Worm (Caenorhabditis elegans): ENCODE results near the gene vps-33.2.

vps-33.2 gene

DNA sequence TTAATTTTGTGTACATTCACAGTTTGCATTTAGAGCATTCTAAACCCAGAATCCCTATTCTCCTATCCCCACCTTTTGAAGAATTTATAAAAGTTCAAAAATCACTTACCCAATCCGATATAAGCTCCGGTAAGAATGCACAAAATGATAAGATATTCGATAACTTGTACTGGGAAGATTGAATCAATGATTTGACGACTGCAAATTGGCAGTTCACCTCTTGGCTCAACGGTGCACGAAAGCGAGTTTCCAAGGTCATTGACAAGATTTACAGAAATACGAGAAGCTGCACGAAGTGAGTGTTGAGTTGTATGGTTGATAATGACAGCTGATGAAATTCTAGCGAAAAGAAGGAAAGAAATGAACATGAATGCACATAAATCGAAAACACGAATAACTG is 40.7 kb upstream of the vps-33.2 start:
- TF ChIP-seq lir-1 (GFP tag; conservative IDR thresholded peaks at IDR 0.05) = no peak
- no peak for TF ChIP-seq atf-7 (tag; optimal IDR thresholded peaks at IDR 0.05)
- no peak for TF ChIP-seq bed-1 (GFP tag; IDR thresholded peaks at IDR 0.05)
- TF ChIP-seq repo-1 (tag; optimal IDR thresholded peaks at IDR 0.05) = no peak
- TF ChIP-seq ceh-58 (GFP tag; IDR thresholded peaks at IDR 0.05) = no peak
- no peak for TF ChIP-seq F57C9.4 (tag; optimal IDR thresholded peaks at IDR 0.05)
- no peak for TF ChIP-seq F37B4.10 (GFP tag; IDR thresholded peaks at IDR 0.05)
- TF ChIP-seq F49E8.2 (tag; optimal IDR thresholded peaks at IDR 0.05; ENCODE audit: insufficient read depth) = no peak
- no peak for TF ChIP-seq lag-1 (GFP tag; IDR thresholded peaks at IDR 0.05)
- no peak for TF ChIP-seq ceh-40 (GFP tag; IDR thresholded peaks at IDR 0.05)
- no peak for TF ChIP-seq gei-17 (GFP tag; optimal IDR thresholded peaks at IDR 0.05)
- no peak for TF ChIP-seq ZK185.1 (tag; optimal IDR thresholded peaks at IDR 0.05; ENCODE audit: poor library complexity, severe bottlenecking)
- no peak for TF ChIP-seq aptf-2 (GFP tag; conservative IDR thresholded peaks at IDR 0.05)
- no peak for TF ChIP-seq hmg-20 (GFP tag; IDR thresholded peaks at IDR 0.05)

DNA sequence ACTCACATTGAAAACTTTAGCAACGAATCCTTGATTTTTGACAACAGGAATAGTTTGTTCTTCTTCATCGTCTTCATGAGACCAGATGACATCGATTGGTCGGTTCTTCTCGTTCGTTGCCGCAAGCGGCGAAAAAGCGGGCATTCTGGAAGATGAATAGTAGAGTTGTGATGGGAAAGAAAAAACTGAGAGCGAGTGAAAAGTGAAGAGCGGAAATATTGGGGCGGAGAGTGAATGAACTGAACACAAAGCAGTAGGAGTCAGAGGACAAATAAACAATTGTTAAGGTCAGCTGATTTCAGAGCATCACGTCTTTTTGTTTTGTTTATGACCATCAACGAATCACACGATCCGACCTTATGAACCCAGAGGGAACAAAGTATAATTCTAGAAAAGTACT is 39.7 kb upstream of the vps-33.2 start, which contains the start of gene F18C5.10:
Gene F18C5.10, minus strand, starts transcription at position 145 of the 400 bp plus-strand sequence.
- TF ChIP-seq hsf-1 (GFP tag; IDR thresholded peaks at IDR 0.05) = 0 out of 2 replicates have a peak, but pooled peaks have one; percentile 47
- no peak for TF ChIP-seq cebp-1 (GFP tag; IDR thresholded peaks at IDR 0.05)
- TF ChIP-seq cebp-1 (tag; optimal IDR thresholded peaks at IDR 0.05) = peak; percentile 45
- TF ChIP-seq ets-4 (GFP tag; optimal IDR thresholded peaks at IDR 0.05) = no peak
- no peak for TF ChIP-seq hmg-1.2 (GFP tag; IDR thresholded peaks at IDR 0.05)
- TF ChIP-seq ama-1 (optimal IDR thresholded peaks at IDR 0.05) = peak; percentile 89
- no peak for TF ChIP-seq ama-1 (GFP tag; optimal IDR thresholded peaks at IDR 0.05)
- 0 out of 2 replicates have a peak, but pooled peaks have one; percentile 47 for TF ChIP-seq let-526 (GFP tag; IDR thresholded peaks at IDR 0.05)
- TF ChIP-seq nfyb-1 (GFP tag; IDR thresholded peaks at IDR 0.05) = no peak

DNA sequence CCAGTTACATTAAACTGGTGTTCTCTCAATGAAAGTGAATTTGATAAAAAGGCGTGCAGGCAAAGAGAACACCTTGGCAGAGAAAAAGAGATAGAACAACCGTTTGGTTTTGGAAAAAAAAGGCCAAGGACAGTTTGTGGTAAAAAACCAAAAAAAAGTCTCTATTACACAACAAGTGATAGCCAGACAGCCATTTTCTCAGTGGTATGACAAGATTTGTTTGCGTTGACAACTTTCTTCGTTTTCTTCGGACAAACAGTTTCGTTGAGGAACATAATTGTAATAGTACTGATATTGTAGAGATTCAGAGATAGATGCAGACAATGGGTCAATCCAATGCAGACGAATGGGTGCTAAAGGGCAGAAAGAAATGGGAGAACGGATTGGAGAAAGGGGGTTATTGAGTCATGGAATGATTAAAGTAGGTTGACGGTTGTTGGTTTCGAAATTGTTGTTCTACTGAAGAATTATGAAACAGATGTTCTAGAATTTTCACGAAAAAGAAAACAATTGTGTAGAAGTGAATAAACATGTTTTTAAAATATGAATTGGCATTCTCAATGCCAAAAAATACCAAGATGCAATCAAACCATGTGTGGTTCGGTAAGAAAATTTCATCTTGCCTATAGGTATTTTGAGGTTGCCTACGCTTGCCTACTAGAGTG is 38.7 kb upstream of the vps-33.2 start:
- no peak for TF ChIP-seq ztf-18 (tag; optimal IDR thresholded peaks at IDR 0.05)
- TF ChIP-seq mel-28 (tag; optimal IDR thresholded peaks at IDR 0.05; ENCODE audit: borderline replicate concordance) = no peak
- TF ChIP-seq F33H1.4 (GFP tag; IDR thresholded peaks at IDR 0.05) = no peak
- TF ChIP-seq ztf-26 (tag; optimal IDR thresholded peaks at IDR 0.05) = peak; percentile 73
- peak; percentile 55 for TF ChIP-seq cebp-1 (GFP tag; IDR thresholded peaks at IDR 0.05)
- peak; percentile 79 for TF ChIP-seq cebp-1 (tag; optimal IDR thresholded peaks at IDR 0.05)
- TF ChIP-seq attf-6 (GFP tag; IDR thresholded peaks at IDR 0.05) = no peak
- TF ChIP-seq ama-1 (optimal IDR thresholded peaks at IDR 0.05) = peak; percentile 12
- no peak for TF ChIP-seq ama-1 (GFP tag; optimal IDR thresholded peaks at IDR 0.05)
- no peak for TF ChIP-seq bed-2 (GFP tag; IDR thresholded peaks at IDR 0.05)
- peak; percentile 67; the same call in 1 of the 2 replicates for TF ChIP-seq hmg-1.2 (GFP tag; IDR thresholded peaks at IDR 0.05)
- TF ChIP-seq rpc-1 (optimal IDR thresholded peaks at IDR 0.05) = no peak
- TF ChIP-seq rpc-1 (tag; optimal IDR thresholded peaks at IDR 0.05) = no peak
- TF ChIP-seq dox-1 (GFP tag; IDR thresholded peaks at IDR 0.05) = 0 out of 2 replicates have a peak, but pooled peaks have one; percentile 27
- peak; percentile 80 for TF ChIP-seq lin-40 (tag; optimal IDR thresholded peaks at IDR 0.05)
- no peak for TF ChIP-seq ets-4 (GFP tag; optimal IDR thresholded peaks at IDR 0.05)

DNA sequence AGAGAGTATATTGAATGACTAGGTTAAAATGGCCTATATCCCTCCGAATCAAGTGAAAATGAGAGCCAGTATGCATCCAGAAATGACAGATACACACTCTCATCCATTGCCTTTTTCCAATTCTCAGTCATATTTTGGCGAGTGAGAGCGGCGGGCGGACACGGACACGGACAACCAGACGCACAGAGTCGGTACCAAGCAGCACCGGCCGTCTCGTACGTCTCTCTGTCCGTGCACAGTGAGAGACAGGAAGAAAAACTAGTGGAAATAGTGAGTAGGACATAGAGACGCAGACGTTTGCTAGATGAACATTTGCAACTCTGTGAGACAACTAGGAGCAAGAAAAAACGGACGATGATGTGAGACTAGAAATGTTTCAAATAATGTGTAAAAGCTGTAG is 37.8 kb upstream of the vps-33.2 start:
- peak; percentile 11 for TF ChIP-seq tbp1 (GFP tag; optimal IDR thresholded peaks at IDR 0.05)
- TF ChIP-seq lag-1 (GFP tag; IDR thresholded peaks at IDR 0.05) = no peak
- TF ChIP-seq ztf-6 (GFP tag; IDR thresholded peaks at IDR 0.05) = no peak
- TF ChIP-seq ama-1 (optimal IDR thresholded peaks at IDR 0.05) = no peak
- TF ChIP-seq ama-1 (GFP tag; optimal IDR thresholded peaks at IDR 0.05) = no peak
- TF ChIP-seq xnd-1 (tag; optimal IDR thresholded peaks at IDR 0.05) = no peak
- TF ChIP-seq snpc-1.3 (tag; optimal IDR thresholded peaks at IDR 0.05; ENCODE audit: insufficient read depth) = no peak
- no peak for TF ChIP-seq hsf-1 (GFP tag; IDR thresholded peaks at IDR 0.05)
- no peak for TF ChIP-seq aptf-3 (GFP tag; IDR thresholded peaks at IDR 0.05)
- TF ChIP-seq ceh-79 (tag; optimal IDR thresholded peaks at IDR 0.05) = no peak
- peak; percentile 44 for TF ChIP-seq nhr-80 (tag; optimal IDR thresholded peaks at IDR 0.05)
- no peak for TF ChIP-seq ztf-26 (tag; optimal IDR thresholded peaks at IDR 0.05)
- TF ChIP-seq mes-4 (tag; optimal IDR thresholded peaks at IDR 0.05) = no peak
- TF ChIP-seq sdz-38 (tag; optimal IDR thresholded peaks at IDR 0.05) = no peak
- TF ChIP-seq Y79H2A.3 (GFP tag; conservative IDR thresholded peaks at IDR 0.05) = no peak
- TF ChIP-seq F52B5.7 (tag; optimal IDR thresholded peaks at IDR 0.05) = no peak
- TF ChIP-seq F57A8.1 (GFP tag; optimal IDR thresholded peaks at IDR 0.05) = no peak

All from whole organism, young adult.